Fruit fly (Drosophila melanogaster) whole organism, pupa: ENCODE measurements around the gene L2HGDH.

Source experiments
- CG10348 ChIP-seq: fragments of 200-800 bp; sonication (Bioruptor generic); IDR thresholded peaks from 2 replicates; pipeline ENCODE4 v1.3.6; 2022; ENCODE audit warnings: missing biosample characterization, missing genetic modification characterization
- CG12605 ChIP-seq: fragments of 200-800 bp; sonication (Bioruptor generic); IDR thresholded peaks from 2 replicates; pipeline ENCODE4 v1.3.6; 2022; ENCODE audit warnings: missing biosample characterization, missing genetic modification characterization
- CG13204 ChIP-seq: fragments of 200-800 bp; sonication (Bioruptor generic); optimal IDR thresholded peaks from 2 replicates; lab custom pipeline; 2018; ENCODE audit warnings: missing biosample characterization, mild to moderate bottlenecking, missing genetic modification characterization, moderate library complexity
- CG14655 ChIP-seq: fragments of 200-800 bp; sonication (Bioruptor generic); optimal IDR thresholded peaks from 3 replicates; lab custom pipeline; 2017; ENCODE audit warnings: mild to moderate bottlenecking, missing biosample characterization, missing genetic modification reagents, missing genetic modification characterization
- CG15710 ChIP-seq: fragments of 200-800 bp; sonication (Bioruptor generic); optimal IDR thresholded peaks from 2 replicates; lab custom pipeline; 2018; ENCODE audit warnings: missing biosample characterization, mild to moderate bottlenecking, missing genetic modification characterization, moderate library complexity
- CG17806 ChIP-seq: fragments of 200-800 bp; sonication (Bioruptor generic); optimal IDR thresholded peaks from 2 replicates; lab custom pipeline; 2018; ENCODE audit warnings: missing biosample characterization, mild to moderate bottlenecking, missing genetic modification characterization, moderate library complexity
- CG32121 ChIP-seq: fragments of 200-800 bp; sonication (Bioruptor generic); IDR thresholded peaks from 2 replicates; pipeline ENCODE4 v1.3.6; 2022; ENCODE audit warnings: missing biosample characterization, missing genetic modification characterization
- CG34367 ChIP-seq: fragments of 200-800 bp; sonication (Bioruptor generic); optimal IDR thresholded peaks from 2 replicates; lab custom pipeline; 2018; ENCODE audit warnings: missing biosample characterization, mild to moderate bottlenecking, missing genetic modification characterization
- CG4496 ChIP-seq: fragments of 200-800 bp; sonication (Bioruptor generic); IDR thresholded peaks from 3 replicates; pipeline ENCODE4 v1.3.6; 2022; ENCODE audit warnings: missing biosample characterization, missing genetic modification characterization
- CG8159 ChIP-seq: fragments of 200-800 bp; sonication (Bioruptor generic); optimal IDR thresholded peaks from 3 replicates; lab custom pipeline; 2018; ENCODE audit warnings: missing biosample characterization, mild to moderate bottlenecking, missing genetic modification characterization, moderate library complexity
- CG8301 ChIP-seq: fragments of 200-800 bp; sonication (Bioruptor generic); optimal IDR thresholded peaks from 2 replicates; lab custom pipeline; 2018; ENCODE audit warnings: missing biosample characterization, mild to moderate bottlenecking, missing genetic modification characterization
- CG9948 ChIP-seq: fragments of 200-800 bp; sonication (Bioruptor generic); optimal IDR thresholded peaks from 2 replicates; lab custom pipeline; 2018; ENCODE audit warnings: missing biosample characterization, mild to moderate bottlenecking, missing genetic modification characterization, moderate library complexity
- D1 ChIP-seq: fragments of 200-800 bp; sonication (Bioruptor generic); optimal IDR thresholded peaks from 2 replicates; lab custom pipeline; 2018; ENCODE audit warnings: missing biosample characterization, mild to moderate bottlenecking, missing genetic modification characterization, moderate library complexity
- EcR ChIP-seq: fragments of 200-800 bp; sonication (Bioruptor generic); optimal IDR thresholded peaks from 3 replicates; lab custom pipeline; 2019; ENCODE audit warnings: missing biosample characterization, missing genetic modification characterization, mild to moderate bottlenecking, moderate library complexity, missing genetic modification reagents
- Ets98B ChIP-seq: fragments of 200-800 bp; sonication (Bioruptor generic); IDR thresholded peaks from 2 replicates; pipeline ENCODE4 v1.3.6; 2022; ENCODE audit warnings: missing biosample characterization, missing genetic modification characterization
- Pif1A ChIP-seq: fragments of 200-800 bp; sonication (Bioruptor generic); optimal IDR thresholded peaks from 3 replicates; lab custom pipeline; 2016; ENCODE audit warnings: missing biosample characterization, missing genetic modification characterization
- Pif1B ChIP-seq: fragments of 200-800 bp; sonication (Bioruptor generic); optimal IDR thresholded peaks from 3 replicates; lab custom pipeline; 2016; ENCODE audit warnings: missing biosample characterization, missing genetic modification characterization
- Snoo ChIP-seq: fragments of 200-800 bp; sonication (Bioruptor generic); optimal IDR thresholded peaks from 3 replicates; lab custom pipeline; 2017; ENCODE audit warnings: missing biosample characterization, mild to moderate bottlenecking, missing genetic modification characterization, inconsistent platforms
- fd96Ca ChIP-seq: fragments of 200-800 bp; sonication (Bioruptor generic); IDR thresholded peaks from 3 replicates; pipeline ENCODE4 v1.3.6; 2022; ENCODE audit warnings: missing biosample characterization, missing genetic modification characterization
- gl ChIP-seq: fragments of 200-800 bp; sonication (Bioruptor generic); optimal IDR thresholded peaks from 2 replicates; lab custom pipeline; 2018; ENCODE audit warnings: missing biosample characterization, mild to moderate bottlenecking, missing genetic modification characterization
- rn ChIP-seq: fragments of 200-800 bp; sonication (Bioruptor generic); IDR thresholded peaks from 2 replicates; pipeline ENCODE4 v1.3.6; 2022; ENCODE audit warnings: missing biosample characterization, missing genetic modification characterization

The L2HGDH gene

DNA sequence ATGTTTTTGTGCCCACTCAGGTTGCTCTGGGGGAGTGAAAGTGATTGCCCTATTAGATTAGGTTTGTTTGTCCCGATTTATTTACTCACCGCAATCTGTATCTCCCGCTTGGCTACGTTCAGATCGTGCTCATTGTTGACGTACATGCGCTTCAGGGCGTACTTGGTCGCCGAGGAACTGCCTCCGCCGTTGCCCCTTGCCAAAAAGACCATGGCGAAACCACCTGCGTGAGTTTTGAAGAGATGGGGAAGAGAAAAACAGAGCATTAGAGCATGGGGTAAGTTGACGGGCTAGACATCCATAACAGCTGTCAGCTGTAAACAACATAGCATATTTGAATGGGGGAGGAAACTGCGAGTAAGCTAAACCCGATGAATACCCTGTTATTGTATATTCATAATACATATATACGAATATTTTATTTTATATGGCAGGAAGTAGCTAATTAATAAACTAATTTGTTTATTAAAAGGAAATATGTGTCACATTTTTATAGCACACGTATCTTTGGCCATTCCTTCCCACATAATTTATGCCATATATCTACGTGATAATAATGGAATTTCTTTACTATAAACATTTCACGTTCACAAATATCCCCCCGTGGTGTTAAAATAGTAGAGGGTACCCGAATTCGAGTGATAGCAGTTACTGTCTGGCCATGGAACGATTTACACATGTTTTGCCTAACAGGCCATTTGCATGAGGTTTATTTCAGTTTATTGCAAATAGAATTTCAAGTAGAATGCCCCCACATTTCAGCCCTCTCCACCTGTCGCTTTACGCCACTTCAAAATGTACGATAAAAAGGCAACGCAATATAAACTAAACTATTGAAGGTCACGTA, 8.7 kb downstream of the L2HGDH start:
- no peak for TF ChIP-seq Ets98B (GFP tag; lab: Robert Waterston, UW)
- TF ChIP-seq CG15710 (tag; lab: Kevin White, UChicago) = no peak
- TF ChIP-seq CG9948 (tag; lab: Kevin White, UChicago) = peak; percentile 4
- no peak for TF ChIP-seq Pif1B (GFP tag; lab: Kevin White, UChicago)

DNA sequence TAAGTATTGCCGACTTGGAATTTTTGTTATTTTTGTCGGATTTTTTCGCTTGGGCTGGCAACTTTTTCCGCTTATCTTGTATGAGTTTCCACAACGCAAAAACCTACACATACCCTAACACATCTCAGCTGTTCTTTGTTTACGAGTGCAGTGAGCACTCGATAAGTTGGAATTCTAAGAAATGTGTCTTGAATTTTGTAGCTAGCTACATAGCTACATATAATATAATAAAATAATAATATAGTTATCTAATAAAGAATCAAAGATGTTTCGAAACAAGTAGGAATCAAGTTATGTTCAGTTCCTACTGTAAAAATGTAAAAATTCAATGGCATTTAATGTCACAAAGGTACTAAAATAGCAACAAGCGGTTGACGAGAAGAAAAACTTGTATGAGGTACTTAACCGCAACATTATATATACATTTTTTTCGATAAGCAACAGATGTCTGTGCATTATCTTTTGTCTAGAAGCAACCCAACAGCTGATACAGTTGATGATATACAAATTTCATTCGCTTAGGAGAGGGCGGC, 17.0 kb downstream of the L2HGDH start, which contains the start of gene Bhmt:
Bhmt (minus strand) TSS at position 170 of the 533 bp plus-strand sequence.
- TF ChIP-seq Pif1A (GFP tag; lab: Kevin White, UChicago) (peak; percentile 82), CG13204 (no peak), gl (tag; lab: Kevin White, UChicago) (peak; percentile 73), Ets98B (GFP tag; lab: Robert Waterston, UW) (peak; percentile 85), CG32121 (peak; percentile 86), CG8301 (tag; lab: Kevin White, UChicago) (peak; percentile 79), Snoo (tag; lab: Kevin White, UChicago) (peak; percentile 88), CG10348 (GFP tag; lab: Robert Waterston, UW) (no peak), CG15710 (tag; lab: Kevin White, UChicago) (peak; percentile 89), CG4496 (GFP tag; lab: Robert Waterston, UW) (peak; percentile 90), CG14655 (peak; percentile 85), CG12605 (peak; percentile 76), CG34367 (tag; lab: Kevin White, UChicago) (peak; percentile 78), CG17806 (peak; percentile 87), rn (GFP tag; lab: Robert Waterston, UW) (peak; percentile 69; the same call in 1 of the 2 replicates), D1 (tag; lab: Kevin White, UChicago) (peak; percentile 59), CG9948 (tag; lab: Kevin White, UChicago) (peak; percentile 77), CG8159 (tag; lab: Kevin White, UChicago) (peak; percentile 91), Pif1B (GFP tag; lab: Kevin White, UChicago) (peak; percentile 85), EcR (GFP tag; lab: Kevin White, UChicago) (peak; percentile 90), fd96Ca (no peak; the same call in 1 of the 3 replicates)

DNA sequence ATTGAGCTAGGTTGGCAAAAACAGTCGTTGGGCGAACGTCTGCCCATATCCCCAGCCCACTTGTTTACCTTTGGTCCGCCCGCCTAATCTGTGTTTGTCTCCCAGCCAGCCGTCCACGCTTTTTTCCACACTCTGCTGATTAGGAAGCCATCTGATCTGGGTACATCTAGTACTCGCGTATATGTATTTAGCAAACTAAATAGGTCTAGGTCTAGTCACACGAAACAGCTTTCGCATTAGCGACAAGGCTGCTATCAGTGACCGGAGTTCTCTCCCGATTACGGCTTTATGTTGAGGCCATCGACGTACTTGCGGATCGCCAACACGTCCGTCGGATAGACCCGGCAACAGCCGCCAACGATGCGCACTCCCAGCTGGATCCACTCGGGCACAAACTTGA, 18.6 kb downstream of the L2HGDH start:
- TF ChIP-seq EcR (GFP tag; lab: Kevin White, UChicago) (no peak), D1 (tag; lab: Kevin White, UChicago) (no peak), rn (GFP tag; lab: Robert Waterston, UW) (no peak), CG14655 (no peak), CG8159 (tag; lab: Kevin White, UChicago) (no peak), gl (tag; lab: Kevin White, UChicago) (no peak), CG32121 (no peak), CG13204 (no peak), CG12605 (no peak), fd96Ca (no peak)

DNA sequence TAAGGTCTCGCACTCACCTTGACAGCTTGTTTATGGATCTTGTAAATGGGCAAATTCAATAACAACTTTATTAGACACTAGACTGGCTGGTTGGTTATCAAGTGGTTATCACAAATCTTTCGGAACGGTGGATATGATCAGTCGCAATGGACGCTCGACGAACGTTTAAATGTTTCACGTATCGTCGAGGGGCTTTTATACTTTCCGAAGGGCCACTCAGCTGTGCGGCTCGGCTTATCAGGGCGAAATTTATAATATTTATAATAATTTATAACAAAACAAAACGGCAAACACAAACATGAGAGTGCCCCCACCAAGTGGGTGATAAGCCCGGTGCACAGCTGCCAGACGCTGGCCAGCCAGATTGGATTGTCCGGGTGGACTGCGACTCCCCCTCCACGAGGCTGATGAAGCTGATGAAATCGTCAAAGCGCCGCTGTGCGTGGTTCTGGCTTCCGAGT, 20.0 kb downstream of the L2HGDH start, which contains the start of gene CG10621:
CG10621 (minus strand) TSS at position 177 of the 461 bp plus-strand sequence.
- TF ChIP-seq EcR (GFP tag; lab: Kevin White, UChicago) = peak; percentile 57
- no peak for TF ChIP-seq CG34367 (tag; lab: Kevin White, UChicago)
- TF ChIP-seq CG17806 = no peak
- 0 out of 2 replicates have a peak, but pooled peaks have one; percentile 26 for TF ChIP-seq CG12605
- TF ChIP-seq CG15710 (tag; lab: Kevin White, UChicago) = no peak
- TF ChIP-seq CG14655 = no peak
- no peak for TF ChIP-seq CG9948 (tag; lab: Kevin White, UChicago)
- no peak for TF ChIP-seq rn (GFP tag; lab: Robert Waterston, UW)
- peak; percentile 32 for TF ChIP-seq gl (tag; lab: Kevin White, UChicago)
- peak; percentile 21; the same call in 1 of the 2 replicates for TF ChIP-seq Ets98B (GFP tag; lab: Robert Waterston, UW)
- TF ChIP-seq Pif1B (GFP tag; lab: Kevin White, UChicago) = peak; percentile 12

DNA sequence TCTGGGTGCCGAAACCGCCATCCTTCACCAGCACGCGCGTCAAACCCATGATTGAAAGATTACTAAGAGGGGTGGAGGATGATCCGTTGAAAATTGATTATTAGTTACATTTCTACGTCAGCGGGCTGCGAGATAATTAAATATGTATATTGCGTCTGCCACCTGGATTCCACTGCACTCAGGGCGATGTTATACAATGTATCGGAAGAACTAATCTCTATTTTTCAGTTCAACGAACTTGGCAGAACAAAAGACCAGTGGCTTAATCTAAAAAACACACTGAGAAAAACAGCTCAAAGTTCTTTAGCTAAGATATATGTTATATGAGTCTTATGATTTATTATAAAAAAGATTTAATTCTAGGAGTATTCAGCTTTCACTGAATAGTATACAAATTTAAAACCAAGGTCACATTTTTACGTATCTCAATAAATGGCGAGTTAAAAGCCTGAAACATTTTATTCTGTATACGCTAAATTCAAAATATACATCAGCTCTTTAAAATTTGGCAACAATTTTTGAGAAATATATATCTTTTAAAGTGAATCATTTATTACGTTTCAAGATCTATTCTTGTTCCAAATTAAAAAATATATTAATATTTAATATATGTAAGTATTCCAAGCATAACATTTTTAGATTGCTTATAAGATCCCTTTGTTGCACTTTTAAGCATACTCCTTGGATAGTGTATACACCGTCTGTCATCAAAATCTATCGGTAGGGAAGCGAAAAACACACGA, 20.6 kb downstream of the L2HGDH start:
- TF ChIP-seq EcR (GFP tag; lab: Kevin White, UChicago) (peak; percentile 67), fd96Ca (no peak), CG14655 (peak; percentile 2)

DNA sequence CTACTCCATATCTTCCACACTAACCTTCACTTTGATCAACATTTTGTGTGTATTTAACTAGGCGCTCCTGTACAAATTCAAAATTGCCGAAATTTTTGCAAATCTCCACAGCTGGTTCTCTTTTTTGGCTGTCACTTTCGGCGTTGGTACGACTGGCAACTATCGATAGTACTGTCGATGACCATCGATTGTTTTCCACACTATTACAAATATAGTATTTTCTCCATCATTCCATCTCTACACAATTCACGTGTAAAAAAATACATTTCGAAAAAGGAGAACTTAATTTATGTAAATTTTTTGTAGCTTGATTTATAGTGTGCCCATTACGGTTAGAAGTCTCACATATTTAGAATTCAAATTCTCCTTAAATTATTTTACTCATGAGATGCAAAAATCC, 22.6 kb downstream of the L2HGDH start, which contains the start of gene Nedd8:
Nedd8 (minus strand) TSS at position 164 of the 400 bp plus-strand sequence.
- TF ChIP-seq Pif1B (GFP tag; lab: Kevin White, UChicago) (no peak), CG14655 (no peak), CG13204 (no peak), gl (tag; lab: Kevin White, UChicago) (no peak), CG34367 (tag; lab: Kevin White, UChicago) (no peak), rn (GFP tag; lab: Robert Waterston, UW) (no peak), CG17806 (no peak), EcR (GFP tag; lab: Kevin White, UChicago) (no peak), fd96Ca (no peak), Pif1A (GFP tag; lab: Kevin White, UChicago) (no peak), D1 (tag; lab: Kevin White, UChicago) (no peak), CG15710 (tag; lab: Kevin White, UChicago) (no peak), Ets98B (GFP tag; lab: Robert Waterston, UW) (no peak), Snoo (tag; lab: Kevin White, UChicago) (no peak), CG8301 (tag; lab: Kevin White, UChicago) (no peak), CG10348 (GFP tag; lab: Robert Waterston, UW) (no peak), CG9948 (tag; lab: Kevin White, UChicago) (no peak), CG8159 (tag; lab: Kevin White, UChicago) (no peak), CG12605 (no peak)
